Worm (Caenorhabditis elegans) whole organism, L2 larva: ENCODE data around the gene idpp-16.

Experiments used
- R02D3.7 ChIP-seq: fragments of 150-350 bp; optimal IDR thresholded peaks from 2 replicates; lab custom pipeline; 2014; ENCODE audit warnings: missing biosample characterization, missing genetic modification characterization
- ceh-82 ChIP-seq: fragments of 150-350 bp; optimal IDR thresholded peaks from 2 replicates; lab custom pipeline; 2014; ENCODE audit warnings: missing biosample characterization, missing genetic modification characterization
- dmd-4 ChIP-seq: sonication (generic microtip); optimal IDR thresholded peaks from 2 replicates; lab custom pipeline; 2017; ENCODE audit warnings: missing biosample characterization, missing genetic modification characterization
- lin-39 ChIP-seq: fragments of 150-350 bp; optimal IDR thresholded peaks from 2 replicates; lab custom pipeline; 2014; ENCODE audit warnings: missing biosample characterization, missing genetic modification reagents, missing genetic modification characterization
- nhr-10 ChIP-seq: sonication (generic microtip); optimal IDR thresholded peaks from 2 replicates; lab custom pipeline; 2017; ENCODE audit warnings: missing biosample characterization, missing genetic modification characterization
- nhr-12 ChIP-seq: fragments of 150-350 bp; optimal IDR thresholded peaks from 2 replicates; lab custom pipeline; 2014; ENCODE audit warnings: missing biosample characterization, missing genetic modification characterization
- peb-1 ChIP-seq: fragments of 150-350 bp; optimal IDR thresholded peaks from 2 replicates; lab custom pipeline; 2014; ENCODE audit warnings: missing biosample characterization, missing genetic modification characterization
- sem-4 ChIP-seq: fragments of 150-350 bp; optimal IDR thresholded peaks from 2 replicates; lab custom pipeline; 2014; ENCODE audit warnings: missing biosample characterization, missing genetic modification reagents, missing genetic modification characterization
- sma-9 ChIP-seq, 2 experiments: fragments of 150-350 bp in 1 of 2; sonication (generic microtip) in 1 of 2; optimal IDR thresholded peaks; 2 replicates each; lab custom pipeline; 2014 to 2016; ENCODE audit warnings: missing genetic modification characterization in 2 of 2, mild to moderate bottlenecking in 1 of 2, missing biosample characterization in 1 of 2, missing compliant biosample characterization in 1 of 2, missing genetic modification reagents in 1 of 2, moderate library complexity in 1 of 2
- snpc-4 ChIP-seq: fragments of 150-350 bp; optimal IDR thresholded peaks from 2 replicates; lab custom pipeline; 2014; ENCODE audit warnings: missing biosample characterization, missing genetic modification characterization
- unc-39 ChIP-seq: fragments of 150-350 bp; optimal IDR thresholded peaks from 2 replicates; lab custom pipeline; 2014; ENCODE audit warnings: missing biosample characterization, missing genetic modification characterization
- unc-55 ChIP-seq: fragments of 150-350 bp; sonication (generic microtip); optimal IDR thresholded peaks from 3 replicates; lab custom pipeline; 2014; ENCODE audit warnings: missing biosample characterization, missing genetic modification reagents, missing genetic modification characterization
- ztf-11 ChIP-seq: sonication (generic microtip); optimal IDR thresholded peaks from 2 replicates; lab custom pipeline; 2017; ENCODE audit warnings: missing biosample characterization, missing genetic modification characterization

ce11 chrV:11562643-11563042 is 43.7 kb downstream of the idpp-16 start, which contains the start of gene srx-86:
- TF ChIP-seq R02D3.7 (no peak), unc-39 (tag; lab: Kevin White, UChicago) (no peak), peb-1 (tag; lab: Kevin White, UChicago) (no peak), lin-39 (tag; lab: Kevin White, UChicago) (no peak), nhr-12 (tag; lab: Kevin White, UChicago) (no peak), ztf-11 (no peak), sem-4 (tag; lab: Kevin White, UChicago) (no peak), dmd-4 (tag; lab: Kevin White, UChicago) (no peak), sma-9 (GFP tag; optimal IDR thresholded peaks at IDR 0.05; lab: Kevin White, UChicago) (no peak), sma-9 (tag; optimal IDR thresholded peaks at IDR 0.05; lab: Kevin White, UChicago) (no peak), unc-55 (GFP tag; lab: Kevin White, UChicago) (no peak), ceh-82 (no peak), nhr-10 (no peak), snpc-4 (no peak)
